Worm (Caenorhabditis elegans) whole organism, L4 larva: ENCODE data around the gene T05B11.4.

Experiments used
- F26F4.8 ChIP-seq: fragments of 200-800 bp; sonication (Bioruptor generic); conservative IDR thresholded peaks from 2 replicates; pipeline ENCODE4 v1.3.6; 2022; ENCODE audit warnings: missing genetic modification characterization, missing compliant biosample characterization
- T20F7.1 ChIP-seq: fragments of 200-800 bp; sonication (Bioruptor generic); optimal IDR thresholded peaks from 2 replicates; lab custom pipeline; 2018; ENCODE audit warnings: mild to moderate bottlenecking, missing genetic modification characterization, missing compliant biosample characterization
- Y105C5A.15 ChIP-seq: fragments of 200-800 bp; sonication (Bioruptor generic); IDR thresholded peaks from 2 replicates; pipeline ENCODE4 v1.3.6; 2022; ENCODE audit warnings: missing genetic modification characterization, missing compliant biosample characterization
- Y48G9A.11 ChIP-seq: fragments of 200-800 bp; sonication (Bioruptor generic); IDR thresholded peaks from 2 replicates; pipeline ENCODE4 v1.3.6; 2022; ENCODE audit warnings: missing genetic modification reagents, missing genetic modification characterization, missing compliant biosample characterization
- Y5F2A.4 ChIP-seq: fragments of 200-800 bp; sonication (Bioruptor generic); optimal IDR thresholded peaks from 2 replicates; lab custom pipeline; 2018; ENCODE audit warnings: mild to moderate bottlenecking, missing genetic modification characterization, missing compliant biosample characterization
- Y75B8A.6 ChIP-seq: fragments of 200-800 bp; sonication (Bioruptor generic); IDR thresholded peaks from 2 replicates; pipeline ENCODE4 v1.3.6; 2022; ENCODE audit warnings: missing genetic modification reagents, missing genetic modification characterization, missing compliant biosample characterization
- aha-1 ChIP-seq: fragments of 150-350 bp; peaks from one replicate; lab custom pipeline; 2014; ENCODE audit warnings: missing biosample characterization, missing genetic modification characterization
- ama-1 ChIP-seq: fragments of 150-350 bp; optimal IDR thresholded peaks from 2 replicates; lab custom pipeline; 2014; ENCODE audit warnings: inconsistent platforms, mixed read lengths
- attf-4 ChIP-seq: sonication (generic microtip); optimal IDR thresholded peaks from 3 replicates; lab custom pipeline; 2017; ENCODE audit warnings: missing biosample characterization, missing genetic modification characterization
- ceh-28 ChIP-seq: fragments of 150-350 bp; optimal IDR thresholded peaks from 2 replicates; lab custom pipeline; 2014; ENCODE audit warnings: missing biosample characterization, missing genetic modification reagents, missing genetic modification characterization
- ceh-44 ChIP-seq: fragments of 200-800 bp; sonication (Bioruptor generic); IDR thresholded peaks from 2 replicates; pipeline ENCODE4 v1.3.6; 2022; ENCODE audit warnings: missing genetic modification reagents, missing genetic modification characterization, missing compliant biosample characterization
- ctbp-1 ChIP-seq: fragments of 200-800 bp; sonication (Bioruptor generic); IDR thresholded peaks from 2 replicates; pipeline ENCODE4 v1.3.6; 2022; ENCODE audit warnings: missing genetic modification reagents, missing genetic modification characterization, missing compliant biosample characterization
- daf-12 ChIP-seq: fragments of 150-350 bp; optimal IDR thresholded peaks from 2 replicates; lab custom pipeline; 2014; ENCODE audit warnings: missing biosample characterization, missing genetic modification reagents, missing genetic modification characterization
- daf-19 ChIP-seq: fragments of 200-800 bp; sonication (Bioruptor generic); conservative IDR thresholded peaks from 2 replicates; pipeline ENCODE4 v1.3.6; 2022; ENCODE audit warnings: missing genetic modification characterization, missing compliant biosample characterization
- dmd-6 ChIP-seq: fragments of 200-800 bp; sonication (Bioruptor generic); IDR thresholded peaks from 2 replicates; pipeline ENCODE4 v1.3.6; 2022; ENCODE audit warnings: missing genetic modification reagents, missing genetic modification characterization, missing compliant biosample characterization
- dmd-8 ChIP-seq: fragments of 200-800 bp; sonication (Bioruptor generic); IDR thresholded peaks from 2 replicates; pipeline ENCODE4 v1.3.6; 2022; ENCODE audit warnings: missing genetic modification characterization, missing compliant biosample characterization
- fkh-10 ChIP-seq: fragments of 150-350 bp; optimal IDR thresholded peaks from 2 replicates; lab custom pipeline; 2014; ENCODE audit warnings: missing biosample characterization, missing genetic modification reagents, missing genetic modification characterization
- hif-1 ChIP-seq, 2 experiments: sonication (generic microtip); optimal IDR thresholded peaks; 2 replicates each; lab custom pipeline; 2016 to 2017; ENCODE audit warnings: missing compliant biosample characterization in 2 of 2, missing genetic modification characterization in 2 of 2, missing genetic modification reagents in 2 of 2, missing genotype in 2 of 2, mild to moderate bottlenecking in 1 of 2
- hmg-1.1 ChIP-seq: fragments of 200-800 bp; sonication (Bioruptor generic); IDR thresholded peaks from 2 replicates; pipeline ENCODE4 v1.3.6; 2022; ENCODE audit warnings: missing genetic modification reagents, missing genetic modification characterization, missing compliant biosample characterization
- lim-7 ChIP-seq: fragments of 200-800 bp; sonication (Bioruptor generic); IDR thresholded peaks from 2 replicates; pipeline ENCODE4 v1.3.6; 2022; ENCODE audit warnings: missing genetic modification characterization, missing compliant biosample characterization
- lin-1 ChIP-seq: fragments of 200-800 bp; sonication (Bioruptor generic); IDR thresholded peaks from 2 replicates; pipeline ENCODE4 v1.3.6; 2022; ENCODE audit warnings: missing genetic modification reagents, missing genetic modification characterization, missing compliant biosample characterization
- lin-13 ChIP-seq: fragments of 150-350 bp; optimal IDR thresholded peaks from 2 replicates; lab custom pipeline; 2014; ENCODE audit warnings: missing biosample characterization, missing genetic modification reagents, missing genetic modification characterization
- lin-15B ChIP-seq: fragments of 150-350 bp; sonication (generic microtip); optimal IDR thresholded peaks from 3 replicates; lab custom pipeline; 2014; ENCODE audit warnings: missing biosample characterization, missing genetic modification characterization
- lin-29 ChIP-seq: fragments of 200-800 bp; sonication (Bioruptor generic); IDR thresholded peaks from 2 replicates; pipeline ENCODE4 v1.3.6; 2022; ENCODE audit warnings: missing genetic modification reagents, missing genetic modification characterization, missing compliant biosample characterization
- lin-38 ChIP-seq: fragments of 200-800 bp; sonication (Bioruptor generic); IDR thresholded peaks from 2 replicates; pipeline ENCODE4 v1.3.6; 2022; ENCODE audit warnings: missing genetic modification reagents, missing genetic modification characterization, missing compliant biosample characterization
- lin-39 ChIP-seq: fragments of 150-350 bp; optimal IDR thresholded peaks from 2 replicates; lab custom pipeline; 2014; ENCODE audit warnings: missing biosample characterization, missing genetic modification reagents, missing genetic modification characterization
- lir-3 ChIP-seq: sonication (generic microtip); optimal IDR thresholded peaks from 2 replicates; lab custom pipeline; 2016; ENCODE audit warnings: mild to moderate bottlenecking, missing genetic modification characterization, missing compliant biosample characterization
- lsy-2 ChIP-seq, 2 experiments: fragments of 150-350 bp in 1 of 2; sonication (generic microtip) in 1 of 2; optimal IDR thresholded peaks; 2 replicates each; lab custom pipeline; 2014 to 2017; ENCODE audit warnings: missing biosample characterization in 2 of 2, missing genetic modification characterization in 2 of 2
- madf-5 ChIP-seq, 2 experiments: fragments of 200-800 bp; sonication (Bioruptor generic); IDR thresholded peaks; 2 replicates each; pipeline ENCODE4 v1.3.6; 2022; ENCODE audit warnings: missing compliant biosample characterization in 2 of 2, missing genetic modification characterization in 2 of 2
- mep-1 ChIP-seq: fragments of 150-350 bp; sonication (generic microtip); optimal IDR thresholded peaks from 3 replicates; lab custom pipeline; 2014; ENCODE audit warnings: missing biosample characterization, missing genetic modification characterization
- mes-2 ChIP-seq: sonication (generic microtip); optimal IDR thresholded peaks from 2 replicates; lab custom pipeline; 2016; ENCODE audit warnings: missing genotype, mild to moderate bottlenecking, missing genetic modification characterization, missing compliant biosample characterization; ENCODE audit not compliant: poor library complexity, severe bottlenecking
- nhr-11 ChIP-seq: fragments of 150-350 bp; optimal IDR thresholded peaks from 2 replicates; lab custom pipeline; 2014; ENCODE audit warnings: missing biosample characterization, missing genetic modification characterization
- nhr-111 ChIP-seq: fragments of 200-800 bp; sonication (Bioruptor generic); optimal IDR thresholded peaks from 2 replicates; lab custom pipeline; 2018; ENCODE audit warnings: mild to moderate bottlenecking, missing genetic modification characterization, missing compliant biosample characterization
- nhr-25 ChIP-seq: sonication (generic microtip); optimal IDR thresholded peaks from 2 replicates; lab custom pipeline; 2017; ENCODE audit warnings: missing genetic modification characterization, mild to moderate bottlenecking, missing compliant biosample characterization, antibody characterized with exemption, moderate library complexity, borderline replicate concordance; ENCODE audit not compliant: insufficient read depth
- nhr-28 ChIP-seq: fragments of 150-350 bp; optimal IDR thresholded peaks from 2 replicates; lab custom pipeline; 2014; ENCODE audit warnings: missing biosample characterization, missing genetic modification characterization
- nhr-41 ChIP-seq: fragments of 200-800 bp; sonication (Bioruptor generic); IDR thresholded peaks from 2 replicates; pipeline ENCODE4 v1.3.6; 2022; ENCODE audit warnings: missing genetic modification reagents, missing genetic modification characterization, missing compliant biosample characterization
- nhr-42 ChIP-seq: fragments of 200-800 bp; sonication (Bioruptor generic); IDR thresholded peaks from 2 replicates; pipeline ENCODE4 v1.3.6; 2022; ENCODE audit warnings: missing genetic modification characterization, missing compliant biosample characterization
- nhr-48 ChIP-seq: sonication (generic microtip); optimal IDR thresholded peaks from 2 replicates; lab custom pipeline; 2016; ENCODE audit warnings: mild to moderate bottlenecking, missing genetic modification characterization, missing compliant biosample characterization
- nhr-77 ChIP-seq: fragments of 150-350 bp; optimal IDR thresholded peaks from 2 replicates; lab custom pipeline; 2014; ENCODE audit warnings: missing biosample characterization, missing genetic modification characterization
- pha-4 ChIP-seq, 2 experiments: fragments of 150-350 bp in 1 of 2; fragments of 200-800 bp in 1 of 2; sonication (Bioruptor generic) in 1 of 2; IDR thresholded peaks in 1 of 2; optimal IDR thresholded peaks in 1 of 2; 2 replicates each; pipeline versions ENCODE4 v1.3.6 to Lab custom; 2014 to 2022; ENCODE audit warnings: missing genetic modification characterization in 2 of 2, missing genetic modification reagents in 2 of 2, missing biosample characterization in 1 of 2, missing compliant biosample characterization in 1 of 2
- rbr-2 ChIP-seq: sonication (generic microtip); optimal IDR thresholded peaks from 2 replicates; lab custom pipeline; 2016; ENCODE audit warnings: missing genotype, missing genetic modification characterization, missing compliant biosample characterization
- set-16 ChIP-seq: fragments of 200-800 bp; sonication (Bioruptor generic); IDR thresholded peaks from 2 replicates; pipeline ENCODE4 v1.3.6; 2022; ENCODE audit warnings: missing genetic modification reagents, missing genetic modification characterization, missing compliant biosample characterization
- skn-1 ChIP-seq: fragments of 150-350 bp; optimal IDR thresholded peaks from 2 replicates; lab custom pipeline; 2014; ENCODE audit warnings: missing biosample characterization, missing genetic modification characterization
- snpc-4 ChIP-seq: fragments of 150-350 bp; optimal IDR thresholded peaks from 2 replicates; lab custom pipeline; 2014; ENCODE audit warnings: missing biosample characterization, missing genetic modification characterization
- spr-3 ChIP-seq: fragments of 200-800 bp; sonication (Bioruptor generic); optimal IDR thresholded peaks from 2 replicates; lab custom pipeline; 2018; ENCODE audit warnings: mild to moderate bottlenecking, missing genetic modification characterization, missing compliant biosample characterization
- tra-1 ChIP-seq: fragments of 200-800 bp; sonication (Bioruptor generic); IDR thresholded peaks from 2 replicates; pipeline ENCODE4 v1.3.6; 2022; ENCODE audit warnings: missing genetic modification reagents, missing genetic modification characterization, missing compliant biosample characterization
- unc-62 ChIP-seq, 3 experiments: fragments of 150-350 bp in 1 of 3; sonication (generic microtip); optimal IDR thresholded peaks in 2 of 3; peaks in 1 of 3; 1 replicate in 1 of 3; 2 replicates in 2 of 3; lab custom pipeline; 2014 to 2017; ENCODE audit warnings: missing biosample characterization in 3 of 3, missing genetic modification characterization in 3 of 3, missing genetic modification reagents in 3 of 3, missing genotype in 1 of 3
- vab-7 ChIP-seq: fragments of 200-800 bp; sonication (Bioruptor generic); IDR thresholded peaks from 2 replicates; pipeline ENCODE4 v1.3.6; 2022; ENCODE audit warnings: missing genetic modification reagents, missing genetic modification characterization, missing compliant biosample characterization
- zip-11 ChIP-seq: fragments of 200-800 bp; sonication (Bioruptor generic); IDR thresholded peaks from 2 replicates; pipeline ENCODE4 v1.3.6; 2022; ENCODE audit warnings: missing genetic modification characterization, missing compliant biosample characterization
- zip-2 ChIP-seq: fragments of 150-350 bp; optimal IDR thresholded peaks from 2 replicates; lab custom pipeline; 2014; ENCODE audit warnings: missing biosample characterization, missing genetic modification characterization

Gene T05B11.4

ce11 chrV:7730488-7730887 lies 24.0 kb downstream of the T05B11.4 start (continued):
- no peak for TF ChIP-seq set-16 (GFP tag; lab: Robert Waterston, UW)
- TF ChIP-seq madf-5 (GFP tag; IDR thresholded peaks at IDR 0.05; lab: Robert Waterston, UW), result no peak
- TF ChIP-seq nhr-25 (tag; lab: Kevin White, UChicago), result peak; percentile 8
- no peak for TF ChIP-seq zip-2
- no peak for TF ChIP-seq skn-1 (tag; lab: Kevin White, UChicago)
- peak; percentile 67 for TF ChIP-seq mes-2 (tag; lab: Kevin White, UChicago)
- no peak for TF ChIP-seq nhr-41 (GFP tag; lab: Robert Waterston, UW)
- TF ChIP-seq vab-7, result no peak
- TF ChIP-seq rbr-2 (tag; lab: Kevin White, UChicago), result peak; percentile 56
- peak in 1 of 2 experiments; percentile 68 for TF ChIP-seq lsy-2 (tag; optimal IDR thresholded peaks at IDR 0.05; lab: Kevin White, UChicago)
- TF ChIP-seq zip-11 (GFP tag; lab: Robert Waterston, UW), result no peak
- TF ChIP-seq spr-3, result peak; percentile 1
- TF ChIP-seq attf-4 (tag; lab: Kevin White, UChicago), result no peak
- peak; percentile 6 for TF ChIP-seq T20F7.1 (GFP tag; lab: Kevin White, UChicago)
- TF ChIP-seq unc-62 (GFP tag; optimal IDR thresholded peaks at IDR 0.05 in 1 of 2; lab: Kevin White, UChicago), result peak in 1 of 2 experiments; percentile 8
- TF ChIP-seq unc-62 (tag; optimal IDR thresholded peaks at IDR 0.05; lab: Kevin White, UChicago), result no peak
- peak; percentile 7 for TF ChIP-seq nhr-28 (tag; lab: Kevin White, UChicago)
- TF ChIP-seq F26F4.8 (GFP tag; lab: Robert Waterston, UW), result 0 out of 2 replicates have a peak, but pooled peaks have one; percentile 24
- TF ChIP-seq nhr-42 (GFP tag; lab: Robert Waterston, UW), result no peak
- TF ChIP-seq nhr-111 (GFP tag; lab: Kevin White, UChicago), result no peak
- peak; percentile 35 for TF ChIP-seq mep-1 (tag; lab: Kevin White, UChicago)
- peak; percentile 52 for TF ChIP-seq Y5F2A.4 (GFP tag; lab: Kevin White, UChicago)
- no peak for TF ChIP-seq nhr-11 (tag; lab: Kevin White, UChicago)
- no peak for TF ChIP-seq snpc-4 (tag; lab: Kevin White, UChicago)
- peak in 1 of 2 experiments; percentile 19 for TF ChIP-seq hif-1 (tag; optimal IDR thresholded peaks at IDR 0.05; lab: Kevin White, UChicago)
- no peak for TF ChIP-seq fkh-10 (GFP tag; lab: Kevin White, UChicago)
- no peak for TF ChIP-seq Y48G9A.11 (GFP tag; lab: Robert Waterston, UW)
- peak; percentile 37; the same call in 1 of the 2 replicates for TF ChIP-seq dmd-6 (GFP tag; lab: Robert Waterston, UW)
- no peak for TF ChIP-seq ceh-28 (tag; lab: Kevin White, UChicago)
- TF ChIP-seq lin-39, result no peak
- no peak for TF ChIP-seq daf-19
- TF ChIP-seq ama-1 (lab: Kevin White, UChicago), result no peak
- no peak for TF ChIP-seq lin-13
- no peak for TF ChIP-seq lim-7
- no peak for TF ChIP-seq nhr-48 (tag; lab: Kevin White, UChicago)
- no peak for TF ChIP-seq nhr-77 (tag; lab: Kevin White, UChicago)
- no peak for TF ChIP-seq lir-3 (tag; lab: Kevin White, UChicago)
- no peak for TF ChIP-seq Y75B8A.6
- peak; percentile 37; the same call in 1 of the 2 replicates for TF ChIP-seq lin-1 (GFP tag; lab: Robert Waterston, UW)
- TF ChIP-seq ceh-44 (GFP tag; lab: Robert Waterston, UW), result 0 out of 2 replicates have a peak, but pooled peaks have one; percentile 6
- TF ChIP-seq Y105C5A.15 (GFP tag; lab: Robert Waterston, UW), result no peak
- 0 out of 2 replicates have a peak, but pooled peaks have one; percentile 45 for TF ChIP-seq hmg-1.1 (GFP tag; lab: Robert Waterston, UW)
- TF ChIP-seq lin-29 (GFP tag; lab: Robert Waterston, UW), result no peak
- 0 out of 2 replicates have a peak, but pooled peaks have one; percentile 12 for TF ChIP-seq ctbp-1 (GFP tag; lab: Robert Waterston, UW)
- no peak for TF ChIP-seq aha-1 (tag; lab: Kevin White, UChicago)
- no peak for TF ChIP-seq tra-1 (GFP tag; lab: Robert Waterston, UW)
- peak; percentile 25; the same call in 1 of the 2 replicates for TF ChIP-seq pha-4 (GFP tag; IDR thresholded peaks at IDR 0.05; lab: Robert Waterston, UW)
- TF ChIP-seq pha-4 (tag; optimal IDR thresholded peaks at IDR 0.05; lab: Kevin White, UChicago), result no peak
- 0 out of 2 replicates have a peak, but pooled peaks have one; percentile 10 for TF ChIP-seq dmd-8 (GFP tag; lab: Robert Waterston, UW)
- TF ChIP-seq lin-15B (tag; lab: Kevin White, UChicago), result no peak
- no peak for TF ChIP-seq daf-12
- TF ChIP-seq lin-38 (GFP tag; lab: Robert Waterston, UW), result peak; percentile 26; the same call in 1 of the 2 replicates
